Worm (Caenorhabditis elegans) whole organism, L4 larva: ENCODE results near the gene T06A10.106.
A peak's percentile ranks its signal among the peaks of the same experiment; 100 is the strongest.

Source experiments
- F26F4.8 ChIP-seq: fragments of 200-800 bp; sonication (Bioruptor generic); conservative IDR thresholded peaks from 2 replicates; pipeline ENCODE4 v1.3.6; 2022; ENCODE audit warnings: missing genetic modification characterization, missing compliant biosample characterization
- R02D3.7 ChIP-seq: fragments of 150-350 bp; sonication (generic microtip); optimal IDR thresholded peaks from 3 replicates; lab custom pipeline; 2014; ENCODE audit warnings: missing biosample characterization, missing genetic modification characterization
- ZK546.5 ChIP-seq, 2 experiments: sonication (generic microtip); optimal IDR thresholded peaks; 2 replicates each; lab custom pipeline; 2017; ENCODE audit warnings: missing biosample characterization in 2 of 2, missing genetic modification characterization in 2 of 2
- aha-1 ChIP-seq: fragments of 150-350 bp; peaks from one replicate; lab custom pipeline; 2014; ENCODE audit warnings: missing biosample characterization, missing genetic modification characterization
- ama-1 ChIP-seq: fragments of 150-350 bp; optimal IDR thresholded peaks from 2 replicates; lab custom pipeline; 2014; ENCODE audit warnings: inconsistent platforms, mixed read lengths
- ceh-82 ChIP-seq: sonication (generic microtip); optimal IDR thresholded peaks from 2 replicates; lab custom pipeline; 2017; ENCODE audit warnings: missing biosample characterization, missing genetic modification characterization
- ces-1 ChIP-seq: fragments of 150-350 bp; sonication (generic microtip); optimal IDR thresholded peaks from 4 replicates; lab custom pipeline; 2014; ENCODE audit warnings: missing biosample characterization, missing genetic modification reagents, missing genetic modification characterization
- daf-16 ChIP-seq, 3 experiments: sonication (generic microtip); optimal IDR thresholded peaks; 2 replicates each; lab custom pipeline; 2016 to 2017; ENCODE audit warnings: missing genetic modification characterization in 3 of 3, missing genetic modification reagents in 3 of 3, mild to moderate bottlenecking in 2 of 3, missing compliant biosample characterization in 2 of 3, missing biosample characterization in 1 of 3, moderate library complexity in 1 of 3
- dmd-6 ChIP-seq: fragments of 200-800 bp; sonication (Bioruptor generic); IDR thresholded peaks from 2 replicates; pipeline ENCODE4 v1.3.6; 2022; ENCODE audit warnings: missing genetic modification reagents, missing genetic modification characterization, missing compliant biosample characterization
- dmd-8 ChIP-seq: fragments of 200-800 bp; sonication (Bioruptor generic); IDR thresholded peaks from 2 replicates; pipeline ENCODE4 v1.3.6; 2022; ENCODE audit warnings: missing genetic modification characterization, missing compliant biosample characterization
- dpl-1 ChIP-seq: fragments of 150-350 bp; optimal IDR thresholded peaks from 2 replicates; lab custom pipeline; 2014; ENCODE audit warnings: missing biosample characterization, missing genetic modification reagents, missing genetic modification characterization
- dve-1 ChIP-seq: sonication (generic microtip); optimal IDR thresholded peaks from 2 replicates; lab custom pipeline; 2017; ENCODE audit warnings: antibody characterized with exemption, mild to moderate bottlenecking, missing genetic modification characterization, missing compliant biosample characterization; ENCODE audit not compliant: insufficient read depth
- egl-27 ChIP-seq: sonication (generic microtip); optimal IDR thresholded peaks from 3 replicates; lab custom pipeline; 2017; ENCODE audit warnings: missing biosample characterization, missing genetic modification reagents, missing genetic modification characterization
- egl-43 ChIP-seq: fragments of 200-800 bp; sonication (Bioruptor generic); IDR thresholded peaks from 2 replicates; pipeline ENCODE4 v1.3.6; 2022; ENCODE audit warnings: missing genetic modification reagents, missing genetic modification characterization, missing compliant biosample characterization
- hif-1 ChIP-seq, 2 experiments: sonication (generic microtip); optimal IDR thresholded peaks; 2 replicates each; lab custom pipeline; 2016 to 2017; ENCODE audit warnings: missing compliant biosample characterization in 2 of 2, missing genetic modification characterization in 2 of 2, missing genetic modification reagents in 2 of 2, missing genotype in 2 of 2, mild to moderate bottlenecking in 1 of 2
- hlh-11 ChIP-seq: fragments of 200-800 bp; sonication (Bioruptor generic); optimal IDR thresholded peaks from 2 replicates; lab custom pipeline; 2018; ENCODE audit warnings: mild to moderate bottlenecking, missing genetic modification characterization, missing compliant biosample characterization
- hlh-30 ChIP-seq: sonication (generic microtip); optimal IDR thresholded peaks from 2 replicates; lab custom pipeline; 2017; ENCODE audit warnings: antibody characterized with exemption, mild to moderate bottlenecking, missing genetic modification characterization, missing compliant biosample characterization; ENCODE audit not compliant: insufficient read depth
- hmg-1.1 ChIP-seq: fragments of 200-800 bp; sonication (Bioruptor generic); IDR thresholded peaks from 2 replicates; pipeline ENCODE4 v1.3.6; 2022; ENCODE audit warnings: missing genetic modification reagents, missing genetic modification characterization, missing compliant biosample characterization
- lin-13 ChIP-seq: fragments of 150-350 bp; optimal IDR thresholded peaks from 2 replicates; lab custom pipeline; 2014; ENCODE audit warnings: missing biosample characterization, missing genetic modification reagents, missing genetic modification characterization
- lin-38 ChIP-seq: fragments of 200-800 bp; sonication (Bioruptor generic); IDR thresholded peaks from 2 replicates; pipeline ENCODE4 v1.3.6; 2022; ENCODE audit warnings: missing genetic modification reagents, missing genetic modification characterization, missing compliant biosample characterization
- lsy-2 ChIP-seq, 2 experiments: fragments of 150-350 bp in 1 of 2; sonication (generic microtip) in 1 of 2; optimal IDR thresholded peaks; 2 replicates each; lab custom pipeline; 2014 to 2017; ENCODE audit warnings: missing biosample characterization in 2 of 2, missing genetic modification characterization in 2 of 2
- mep-1 ChIP-seq: fragments of 150-350 bp; sonication (generic microtip); optimal IDR thresholded peaks from 3 replicates; lab custom pipeline; 2014; ENCODE audit warnings: missing biosample characterization, missing genetic modification characterization
- mes-2 ChIP-seq: sonication (generic microtip); optimal IDR thresholded peaks from 2 replicates; lab custom pipeline; 2016; ENCODE audit warnings: missing genotype, mild to moderate bottlenecking, missing genetic modification characterization, missing compliant biosample characterization; ENCODE audit not compliant: poor library complexity, severe bottlenecking
- nhr-41 ChIP-seq: fragments of 200-800 bp; sonication (Bioruptor generic); IDR thresholded peaks from 2 replicates; pipeline ENCODE4 v1.3.6; 2022; ENCODE audit warnings: missing genetic modification reagents, missing genetic modification characterization, missing compliant biosample characterization
- nhr-77 ChIP-seq: fragments of 150-350 bp; optimal IDR thresholded peaks from 2 replicates; lab custom pipeline; 2014; ENCODE audit warnings: missing biosample characterization, missing genetic modification characterization
- rbr-2 ChIP-seq: sonication (generic microtip); optimal IDR thresholded peaks from 2 replicates; lab custom pipeline; 2016; ENCODE audit warnings: missing genotype, missing genetic modification characterization, missing compliant biosample characterization
- saeg-2 ChIP-seq: fragments of 200-800 bp; sonication (Bioruptor generic); IDR thresholded peaks from 2 replicates; pipeline ENCODE4 v1.3.6; 2022; ENCODE audit warnings: missing genetic modification reagents, missing genetic modification characterization, missing compliant biosample characterization
- set-16 ChIP-seq: fragments of 200-800 bp; sonication (Bioruptor generic); IDR thresholded peaks from 2 replicates; pipeline ENCODE4 v1.3.6; 2022; ENCODE audit warnings: missing genetic modification reagents, missing genetic modification characterization, missing compliant biosample characterization
- snpc-1.2 ChIP-seq: fragments of 200-800 bp; sonication (Bioruptor generic); IDR thresholded peaks from 2 replicates; pipeline ENCODE4 v1.3.6; 2022; ENCODE audit warnings: missing genetic modification reagents, missing genetic modification characterization, missing compliant biosample characterization
- spr-3 ChIP-seq: fragments of 200-800 bp; sonication (Bioruptor generic); optimal IDR thresholded peaks from 2 replicates; lab custom pipeline; 2018; ENCODE audit warnings: mild to moderate bottlenecking, missing genetic modification characterization, missing compliant biosample characterization
- unc-130 ChIP-seq: sonication (generic microtip); optimal IDR thresholded peaks from 2 replicates; lab custom pipeline; 2016; ENCODE audit warnings: missing genetic modification reagents, missing genetic modification characterization, missing compliant biosample characterization
- vab-7 ChIP-seq: fragments of 200-800 bp; sonication (Bioruptor generic); IDR thresholded peaks from 2 replicates; pipeline ENCODE4 v1.3.6; 2022; ENCODE audit warnings: missing genetic modification reagents, missing genetic modification characterization, missing compliant biosample characterization
- zfp-3 ChIP-seq: fragments of 200-800 bp; sonication (Bioruptor generic); conservative IDR thresholded peaks from 2 replicates; pipeline ENCODE4 v1.3.6; 2022; ENCODE audit warnings: missing genetic modification reagents, missing genetic modification characterization, missing compliant biosample characterization
- zip-11 ChIP-seq: fragments of 200-800 bp; sonication (Bioruptor generic); IDR thresholded peaks from 2 replicates; pipeline ENCODE4 v1.3.6; 2022; ENCODE audit warnings: missing genetic modification characterization, missing compliant biosample characterization
- ztf-11 ChIP-seq: fragments of 150-350 bp; optimal IDR thresholded peaks from 2 replicates; lab custom pipeline; 2014; ENCODE audit warnings: missing biosample characterization, missing genetic modification characterization
- ztf-7 ChIP-seq: fragments of 150-350 bp; optimal IDR thresholded peaks from 2 replicates; lab custom pipeline; 2014; ENCODE audit warnings: missing biosample characterization, missing genetic modification characterization

The T06A10.106 gene

ce11 chrIV:16865487-16865886, 3.3 kb downstream of the T06A10.106 start, which contains the start of gene gtsf-1 (continued):
- TF ChIP-seq ztf-11 (tag; lab: Kevin White, UChicago) (no peak), snpc-1.2 (GFP tag; lab: Robert Waterston, UW) (peak; percentile 93), ceh-82 (tag; lab: Kevin White, UChicago) (no peak), egl-27 (tag; lab: Kevin White, UChicago) (no peak), spr-3 (GFP tag; lab: Kevin White, UChicago) (peak; percentile 16), F26F4.8 (GFP tag; lab: Robert Waterston, UW) (no peak), zip-11 (GFP tag; lab: Robert Waterston, UW) (no peak), nhr-41 (no peak), R02D3.7 (tag; lab: Kevin White, UChicago) (peak; percentile 98), ZK546.5 (tag; optimal IDR thresholded peaks at IDR 0.05; lab: Kevin White, UChicago) (no peak), ztf-7 (no peak)

- TF ChIP-seq egl-43 (GFP tag; lab: Robert Waterston, UW): peak; percentile 65; the same call in 1 of the 2 replicates
- no peak for TF ChIP-seq ceh-82 (tag; lab: Kevin White, UChicago)
- no peak for TF ChIP-seq saeg-2
- peak; percentile 72 for TF ChIP-seq set-16 (GFP tag; lab: Robert Waterston, UW)
Observed at ce11 chrIV:16864876-16865275, 3.9 kb downstream of the T06A10.106 start.

ce11 chrIV:16863431-16863895, 5.3 kb downstream of the T06A10.106 start, which contains the start of the genes mel-46 and lsy-13:
Gene mel-46 (minus strand): TSS chrIV:16863481.
Gene lsy-13 (plus strand): TSS chrIV:16863870.
- no peak for TF ChIP-seq nhr-41
- peak; percentile 55 for TF ChIP-seq dpl-1 (GFP tag; lab: Kevin White, UChicago)
- peak in 1 of 2 experiments; percentile 43 for TF ChIP-seq hif-1 (tag; optimal IDR thresholded peaks at IDR 0.05; lab: Kevin White, UChicago)
- TF ChIP-seq hlh-11 (tag; lab: Kevin White, UChicago): peak; percentile 5
- peak; percentile 11 for TF ChIP-seq ama-1 (lab: Kevin White, UChicago)
- TF ChIP-seq zfp-3: no peak
- TF ChIP-seq saeg-2: no peak
- TF ChIP-seq lsy-2 (tag; optimal IDR thresholded peaks at IDR 0.05; lab: Kevin White, UChicago): peak in 1 of 2 experiments; percentile 70
- TF ChIP-seq vab-7 (GFP tag; lab: Robert Waterston, UW): peak; percentile 39; the same call in 1 of the 2 replicates
- TF ChIP-seq lin-38 (GFP tag; lab: Robert Waterston, UW): peak; percentile 63
- no peak for TF ChIP-seq ces-1 (GFP tag; lab: Kevin White, UChicago)
- TF ChIP-seq lin-13 (GFP tag; lab: Kevin White, UChicago): peak; percentile 1
- TF ChIP-seq hmg-1.1 (GFP tag; lab: Robert Waterston, UW): peak; percentile 39; the same call in 1 of the 2 replicates
- TF ChIP-seq rbr-2 (tag; lab: Kevin White, UChicago): peak; percentile 52
- TF ChIP-seq dmd-6 (GFP tag; lab: Robert Waterston, UW): no peak
- TF ChIP-seq unc-130 (GFP tag; lab: Kevin White, UChicago): peak; percentile 55
- peak; percentile 60; the same call in 1 of the 2 replicates for TF ChIP-seq snpc-1.2 (GFP tag; lab: Robert Waterston, UW)
- TF ChIP-seq aha-1 (tag; lab: Kevin White, UChicago): peak; percentile 73
- peak in 1 of 2 experiments; percentile 2 for TF ChIP-seq daf-16 (GFP tag; optimal IDR thresholded peaks at IDR 0.05; lab: Kevin White, UChicago)
- TF ChIP-seq daf-16 (tag; optimal IDR thresholded peaks at IDR 0.05; lab: Kevin White, UChicago): peak; percentile 52
- peak; percentile 29 for TF ChIP-seq dve-1 (tag; lab: Kevin White, UChicago)
- TF ChIP-seq hlh-30 (tag; lab: Kevin White, UChicago): peak; percentile 7
- TF ChIP-seq nhr-77 (tag; lab: Kevin White, UChicago): peak; percentile 9
- TF ChIP-seq mes-2 (tag; lab: Kevin White, UChicago): peak; percentile 91
- TF ChIP-seq mep-1 (tag; lab: Kevin White, UChicago): peak; percentile 70
- TF ChIP-seq dmd-8 (GFP tag; lab: Robert Waterston, UW): no peak
